Worm (Caenorhabditis elegans): ENCODE results near the gene ccch-2.

DNA sequence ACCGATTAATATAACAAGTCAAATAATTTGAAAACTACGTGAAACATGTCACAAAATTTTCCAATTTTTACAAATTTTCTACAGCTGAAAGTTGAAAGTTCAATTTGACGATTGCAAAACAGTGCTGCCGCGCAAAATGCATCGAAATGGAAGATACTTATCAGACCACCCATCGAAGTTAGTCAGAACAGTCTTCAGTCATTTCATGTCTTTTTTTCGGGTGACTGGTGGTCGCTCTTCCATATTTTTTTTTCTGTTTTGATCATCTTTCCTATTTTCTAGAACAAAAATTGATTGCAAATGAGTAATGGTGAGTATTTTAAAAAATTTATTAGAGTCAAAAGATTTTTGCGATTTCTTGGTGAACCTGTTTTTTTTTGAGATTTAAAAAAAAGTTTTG, 30.9 kb upstream of the ccch-2 start, which contains the start of gene F38C2.1:
- TF ChIP-seq tbx-11 (GFP tag; IDR thresholded peaks at IDR 0.05) (no peak), scrt-1 (GFP tag; IDR thresholded peaks at IDR 0.05) (no peak)

All from whole organism, early embryonic.